Worm (Caenorhabditis elegans): ENCODE data around the gene C03B1.13.

C03B1.13 gene

DNA sequence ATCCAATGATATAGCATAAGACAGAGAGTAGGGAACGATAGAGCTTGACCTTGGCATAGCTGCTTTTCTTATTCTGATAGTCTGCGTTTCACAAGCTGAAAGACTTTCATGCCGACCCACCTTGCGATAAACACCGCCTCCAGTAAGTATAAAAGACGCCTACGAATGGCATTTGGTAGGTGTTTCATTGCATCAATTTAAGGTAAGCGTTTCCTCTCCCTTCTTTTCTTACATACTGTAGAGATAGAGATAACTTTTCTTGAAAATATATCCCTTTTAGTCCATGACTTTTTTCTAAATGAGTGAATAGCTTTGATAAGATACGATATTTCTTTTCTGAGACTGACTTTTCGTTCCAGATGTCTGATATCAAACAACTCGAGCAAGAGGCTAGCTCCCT, 14.7 kb downstream of the C03B1.13 start, which contains the start of gene col-167 (continued):
- no peak for TF ChIP-seq hlh-4 (tag; optimal IDR thresholded peaks at IDR 0.05)
- TF ChIP-seq ceh-88 (GFP tag; IDR thresholded peaks at IDR 0.05): no peak
- no peak for TF ChIP-seq nhr-20 (tag; optimal IDR thresholded peaks at IDR 0.05)
- TF ChIP-seq nhr-71 (tag; optimal IDR thresholded peaks at IDR 0.05): peak; percentile 13
- TF ChIP-seq ztf-4 (tag; optimal IDR thresholded peaks at IDR 0.05): no peak
- no peak for TF ChIP-seq aha-1 (tag; optimal IDR thresholded peaks at IDR 0.05)

DNA sequence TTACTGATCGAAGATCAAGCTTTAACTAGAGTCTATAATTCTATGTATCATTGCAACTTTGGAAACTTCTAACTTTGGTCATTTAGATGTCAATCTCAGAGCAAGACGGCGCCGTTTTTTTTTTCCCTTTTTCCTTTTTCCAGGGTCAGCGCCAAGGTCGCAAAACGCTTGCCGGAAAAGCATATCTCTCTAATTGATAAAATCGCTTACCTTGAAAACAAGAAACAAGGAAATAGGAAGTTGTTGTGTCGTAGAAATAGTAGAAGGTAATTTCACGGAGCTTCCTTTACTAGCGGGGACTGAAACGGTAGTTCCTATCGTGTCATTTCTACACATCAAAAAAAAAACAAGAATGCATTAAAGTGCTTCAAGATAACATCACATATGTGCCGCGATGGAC, 16.5 kb downstream of the C03B1.13 start:
- no peak for TF ChIP-seq aha-1 (tag; optimal IDR thresholded peaks at IDR 0.05)
- TF ChIP-seq ces-1 (GFP tag; optimal IDR thresholded peaks at IDR 0.05): no peak
- TF ChIP-seq dpl-1 (GFP tag; optimal IDR thresholded peaks at IDR 0.05): no peak
- no peak for TF ChIP-seq pag-3 (tag; optimal IDR thresholded peaks at IDR 0.05; ENCODE audit: borderline replicate concordance, insufficient read depth)
- no peak for TF ChIP-seq unc-98 (GFP tag; IDR thresholded peaks at IDR 0.05)
- no peak for TF ChIP-seq C34B4.2 (tag; optimal IDR thresholded peaks at IDR 0.05)
- TF ChIP-seq ztf-4 (tag; optimal IDR thresholded peaks at IDR 0.05): no peak
- no peak for TF ChIP-seq rnt-1 (tag; optimal IDR thresholded peaks at IDR 0.05)
- no peak for TF ChIP-seq lin-13 (GFP tag; optimal IDR thresholded peaks at IDR 0.05)
- TF ChIP-seq unc-62 (GFP tag; optimal IDR thresholded peaks at IDR 0.05): no peak
- TF ChIP-seq lin-39 (tag; optimal IDR thresholded peaks at IDR 0.05): no peak
- no peak for TF ChIP-seq pax-3 (tag; optimal IDR thresholded peaks at IDR 0.05)
- no peak for TF ChIP-seq zip-4 (GFP tag; optimal IDR thresholded peaks at IDR 0.05)

DNA sequence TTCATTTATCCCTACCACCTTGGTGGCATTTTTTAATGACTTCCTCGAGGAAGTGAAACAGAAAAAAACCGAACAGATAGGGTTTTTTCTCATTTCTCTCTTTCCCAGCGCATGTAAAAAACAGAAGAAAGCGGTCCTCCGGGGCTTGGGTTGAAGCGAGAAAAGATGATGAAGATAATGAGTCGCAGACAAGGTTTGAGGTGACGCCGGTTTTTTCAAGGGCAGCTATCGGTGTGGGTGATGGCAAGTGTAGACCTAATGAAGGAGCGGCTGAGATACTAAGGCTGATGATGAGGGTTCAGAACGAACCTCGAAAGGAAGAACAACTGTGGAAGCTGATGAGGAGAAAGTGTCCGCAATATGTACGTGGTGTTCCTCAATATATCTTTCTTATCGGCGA, 17.0 kb downstream of the C03B1.13 start:
- TF ChIP-seq irx-1 (tag; optimal IDR thresholded peaks at IDR 0.05) (peak; percentile 20), skn-1 (tag; optimal IDR thresholded peaks at IDR 0.05) (no peak), grh-1 (GFP tag; IDR thresholded peaks at IDR 0.05) (0 out of 2 replicates have a peak, but pooled peaks have one; percentile 38), lin-14 (GFP tag; optimal IDR thresholded peaks at IDR 0.05) (peak; percentile 91), nhr-20 (tag; optimal IDR thresholded peaks at IDR 0.05) (peak; percentile 59), snu-23 (GFP tag; optimal IDR thresholded peaks at IDR 0.05) (peak; percentile 52), pag-3 (tag; optimal IDR thresholded peaks at IDR 0.05; ENCODE audit: borderline replicate concordance, insufficient read depth) (peak; percentile 80), mep-1 (tag; optimal IDR thresholded peaks at IDR 0.05) (peak; percentile 53), C04F5.9 (tag; optimal IDR thresholded peaks at IDR 0.05) (no peak), nhr-85 (tag) (peak; percentile 92), sptf-1 (tag; optimal IDR thresholded peaks at IDR 0.05) (no peak), blmp-1 (tag; optimal IDR thresholded peaks at IDR 0.05) (peak; percentile 77), unc-30 (tag; optimal IDR thresholded peaks at IDR 0.05) (no peak), nhr-90 (tag; optimal IDR thresholded peaks at IDR 0.05; ENCODE audit: poor library complexity) (peak; percentile 40), ets-5 (GFP tag; IDR thresholded peaks at IDR 0.05) (no peak), elt-3 (tag; optimal IDR thresholded peaks at IDR 0.05) (peak in 4 of 6 experiments; percentile 11 to 58 (median 23)), nhr-71 (tag; optimal IDR thresholded peaks at IDR 0.05) (peak; percentile 32), tbx-2 (tag; optimal IDR thresholded peaks at IDR 0.05) (peak; percentile 36), lir-3 (tag; optimal IDR thresholded peaks at IDR 0.05; ENCODE audit: poor library complexity) (no peak), zag-1 (tag; optimal IDR thresholded peaks at IDR 0.05) (no peak), nhr-19 (GFP tag; conservative IDR thresholded peaks at IDR 0.05) (peak; percentile 29; the same call in 1 of the 2 replicates)

DNA sequence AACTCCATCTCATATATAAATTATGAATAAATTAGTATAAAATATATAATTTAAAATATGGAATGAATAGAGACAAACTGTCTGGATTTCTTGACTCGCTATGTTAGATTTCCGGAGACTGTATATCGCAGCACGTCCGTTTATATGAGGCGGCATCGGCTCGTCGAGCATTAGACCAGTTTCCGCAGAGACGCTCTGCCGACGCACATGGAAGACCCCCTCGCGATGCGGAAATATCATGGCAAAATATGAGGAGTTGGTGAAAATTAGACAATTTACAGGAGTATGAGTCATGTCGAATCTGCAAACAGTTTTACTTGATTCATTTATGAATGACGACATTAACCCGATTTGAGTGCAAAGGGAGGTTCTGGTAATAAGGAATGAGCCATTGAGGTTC, 18.3 kb downstream of the C03B1.13 start, which contains the start of gene chtb-3:
TSS of gene chtb-3 (minus strand) at position 101 of the 400 bp plus-strand sequence.
- TF ChIP-seq isw-1 (GFP tag; IDR thresholded peaks at IDR 0.05): no peak
- TF ChIP-seq pqm-1 (tag; optimal IDR thresholded peaks at IDR 0.05): no peak
- no peak for TF ChIP-seq unc-62 (GFP tag; optimal IDR thresholded peaks at IDR 0.05)
- no peak for TF ChIP-seq pax-3 (tag; optimal IDR thresholded peaks at IDR 0.05)
- no peak for TF ChIP-seq unc-130 (tag; optimal IDR thresholded peaks at IDR 0.05)
- no peak for TF ChIP-seq lir-3 (tag; optimal IDR thresholded peaks at IDR 0.05; ENCODE audit: poor library complexity)
- no peak for TF ChIP-seq ceh-90 (tag; optimal IDR thresholded peaks at IDR 0.05)
- TF ChIP-seq nhr-84 (tag; optimal IDR thresholded peaks at IDR 0.05): no peak
- no peak for TF ChIP-seq ztf-11 (tag; optimal IDR thresholded peaks at IDR 0.05)
- TF ChIP-seq jun-1 (tag; optimal IDR thresholded peaks at IDR 0.05): no peak
- TF ChIP-seq snu-23 (GFP tag; optimal IDR thresholded peaks at IDR 0.05): no peak
- no peak for TF ChIP-seq lin-15B (tag; optimal IDR thresholded peaks at IDR 0.05)
- TF ChIP-seq lin-14 (GFP tag; optimal IDR thresholded peaks at IDR 0.05): no peak
- TF ChIP-seq lsy-2 (tag; optimal IDR thresholded peaks at IDR 0.05): no peak
- no peak for TF ChIP-seq ceh-82 (tag; optimal IDR thresholded peaks at IDR 0.05)
- no peak for TF ChIP-seq pag-3 (tag; optimal IDR thresholded peaks at IDR 0.05; ENCODE audit: borderline replicate concordance, insufficient read depth)
- TF ChIP-seq tlp-1 (tag; optimal IDR thresholded peaks at IDR 0.05): no peak
- TF ChIP-seq C34B4.2 (tag; optimal IDR thresholded peaks at IDR 0.05): no peak
- TF ChIP-seq swsn-7 (tag; optimal IDR thresholded peaks at IDR 0.05): no peak
- no peak for TF ChIP-seq egl-13 (tag; optimal IDR thresholded peaks at IDR 0.05)

All from whole organism, L1 larva.